Worm (Caenorhabditis elegans): ENCODE measurements around the gene hrpu-1.

- TF ChIP-seq him-1 (tag; optimal IDR thresholded peaks at IDR 0.05) = no peak
- no peak for TF ChIP-seq dao-5 (tag; optimal IDR thresholded peaks at IDR 0.05)
Measured at ce11 chrIV:15008200-15008599, 31.2 kb upstream of the hrpu-1 start.
